Worm (Caenorhabditis elegans) whole organism, mixed stage, embryonic: ENCODE data around the gene K07C11.8.

Experiments used
- M03D4.4 ChIP-seq: sonication (generic microtip); optimal IDR thresholded peaks from 2 replicates; lab custom pipeline; 2017; ENCODE audit warnings: mild to moderate bottlenecking, missing genetic modification characterization, missing compliant biosample characterization
- bed-3 ChIP-seq: fragments of 200-800 bp; sonication (Bioruptor generic); optimal IDR thresholded peaks from 3 replicates; lab custom pipeline; 2018; ENCODE audit warnings: mild to moderate bottlenecking, missing genetic modification characterization, moderate library complexity, missing compliant biosample characterization
- blmp-1 ChIP-seq: fragments of 150-350 bp; optimal IDR thresholded peaks from 2 replicates; lab custom pipeline; 2014; ENCODE audit warnings: missing biosample characterization, missing genetic modification characterization
- ceh-43 ChIP-seq: fragments of 200-800 bp; sonication (Bioruptor generic); optimal IDR thresholded peaks from 2 replicates; lab custom pipeline; 2018; ENCODE audit warnings: mild to moderate bottlenecking, missing genetic modification characterization, moderate library complexity, missing compliant biosample characterization
- ces-1 ChIP-seq: fragments of 150-350 bp; optimal IDR thresholded peaks from 2 replicates; lab custom pipeline; 2014; ENCODE audit warnings: missing biosample characterization, missing genetic modification reagents, missing genetic modification characterization
- cnd-1 ChIP-seq: fragments of 200-800 bp; sonication (Bioruptor generic); optimal IDR thresholded peaks from 2 replicates; lab custom pipeline; 2018; ENCODE audit warnings: mild to moderate bottlenecking, missing genetic modification characterization, missing compliant biosample characterization
- drap-1 ChIP-seq: fragments of 200-800 bp; sonication (Bioruptor generic); optimal IDR thresholded peaks from 3 replicates; lab custom pipeline; 2018; ENCODE audit warnings: mild to moderate bottlenecking, missing genetic modification characterization, missing compliant biosample characterization
- elt-1 ChIP-seq: sonication (generic microtip); optimal IDR thresholded peaks from 2 replicates; lab custom pipeline; 2017; ENCODE audit warnings: missing genetic modification characterization, mild to moderate bottlenecking, missing compliant biosample characterization, antibody characterized with exemption, moderate library complexity, borderline replicate concordance; ENCODE audit not compliant: insufficient read depth
- elt-3 ChIP-seq: fragments of 150-350 bp; optimal IDR thresholded peaks from 2 replicates; lab custom pipeline; 2014; ENCODE audit warnings: missing biosample characterization, missing genetic modification characterization
- flh-1 ChIP-seq: fragments of 200-800 bp; sonication (Bioruptor generic); optimal IDR thresholded peaks from 2 replicates; lab custom pipeline; 2018; ENCODE audit warnings: mild to moderate bottlenecking, missing genetic modification characterization, moderate library complexity, missing compliant biosample characterization
- ham-2 ChIP-seq: fragments of 200-800 bp; sonication (Bioruptor generic); optimal IDR thresholded peaks from 2 replicates; lab custom pipeline; 2018; ENCODE audit warnings: mild to moderate bottlenecking, missing genetic modification characterization, missing compliant biosample characterization
- hlh-1 ChIP-seq: fragments of 150-350 bp; optimal IDR thresholded peaks from 2 replicates; lab custom pipeline; 2014; ENCODE audit warnings: missing biosample characterization, missing genetic modification reagents, missing genetic modification characterization
- lin-13 ChIP-seq: fragments of 150-350 bp; optimal IDR thresholded peaks from 2 replicates; lab custom pipeline; 2014; ENCODE audit warnings: missing biosample characterization, missing genetic modification characterization
- lin-32 ChIP-seq: fragments of 200-800 bp; sonication (Bioruptor generic); optimal IDR thresholded peaks from 2 replicates; lab custom pipeline; 2018; ENCODE audit warnings: mild to moderate bottlenecking, missing genetic modification characterization, missing compliant biosample characterization
- mab-5 ChIP-seq: fragments of 150-350 bp; optimal IDR thresholded peaks from 2 replicates; lab custom pipeline; 2014; ENCODE audit warnings: missing biosample characterization, missing genetic modification characterization
- mls-2 ChIP-seq: sonication (generic microtip); optimal IDR thresholded peaks from 2 replicates; lab custom pipeline; 2016; ENCODE audit warnings: mild to moderate bottlenecking, missing genetic modification characterization, moderate library complexity, missing compliant biosample characterization
- nhr-2 ChIP-seq: fragments of 150-350 bp; optimal IDR thresholded peaks from 2 replicates; lab custom pipeline; 2014; ENCODE audit warnings: missing biosample characterization, missing genetic modification characterization
- nhr-237 ChIP-seq: fragments of 150-350 bp; optimal IDR thresholded peaks from 2 replicates; lab custom pipeline; 2014; ENCODE audit warnings: missing biosample characterization, missing genetic modification characterization
- nhr-28 ChIP-seq: fragments of 150-350 bp; optimal IDR thresholded peaks from 2 replicates; lab custom pipeline; 2014; ENCODE audit warnings: missing biosample characterization, missing genetic modification characterization
- nhr-76 ChIP-seq: sonication (generic microtip); optimal IDR thresholded peaks from 2 replicates; lab custom pipeline; 2017; ENCODE audit warnings: missing biosample characterization, missing genetic modification characterization
- pha-4 ChIP-seq: fragments of 150-350 bp; optimal IDR thresholded peaks from 2 replicates; lab custom pipeline; 2018; ENCODE audit warnings: missing biosample characterization, missing genetic modification reagents, missing genetic modification characterization
- sem-2 ChIP-seq: fragments of 200-800 bp; sonication (Bioruptor generic); optimal IDR thresholded peaks from 2 replicates; lab custom pipeline; 2018; ENCODE audit warnings: mild to moderate bottlenecking, missing genetic modification characterization, missing compliant biosample characterization
- snpc-4 ChIP-seq: fragments of 150-350 bp; optimal IDR thresholded peaks from 2 replicates; lab custom pipeline; 2014; ENCODE audit warnings: missing biosample characterization, missing genetic modification characterization
- sptf-1 ChIP-seq: sonication (generic microtip); optimal IDR thresholded peaks from 2 replicates; lab custom pipeline; 2017; ENCODE audit warnings: mild to moderate bottlenecking, missing genetic modification characterization, moderate library complexity, missing compliant biosample characterization
- tbx-8 ChIP-seq: fragments of 200-800 bp; sonication (Bioruptor generic); optimal IDR thresholded peaks from 2 replicates; lab custom pipeline; 2018; ENCODE audit warnings: mild to moderate bottlenecking, missing genetic modification characterization, moderate library complexity, missing compliant biosample characterization
- unc-120 ChIP-seq: sonication (generic microtip); optimal IDR thresholded peaks from 2 replicates; lab custom pipeline; 2017; ENCODE audit warnings: missing genetic modification characterization, missing compliant biosample characterization; ENCODE audit not compliant: poor library complexity, severe bottlenecking
- unc-62 ChIP-seq: fragments of 150-350 bp; optimal IDR thresholded peaks from 2 replicates; lab custom pipeline; 2014; ENCODE audit warnings: missing biosample characterization, missing genetic modification reagents, missing genetic modification characterization

The K07C11.8 gene

DNA sequence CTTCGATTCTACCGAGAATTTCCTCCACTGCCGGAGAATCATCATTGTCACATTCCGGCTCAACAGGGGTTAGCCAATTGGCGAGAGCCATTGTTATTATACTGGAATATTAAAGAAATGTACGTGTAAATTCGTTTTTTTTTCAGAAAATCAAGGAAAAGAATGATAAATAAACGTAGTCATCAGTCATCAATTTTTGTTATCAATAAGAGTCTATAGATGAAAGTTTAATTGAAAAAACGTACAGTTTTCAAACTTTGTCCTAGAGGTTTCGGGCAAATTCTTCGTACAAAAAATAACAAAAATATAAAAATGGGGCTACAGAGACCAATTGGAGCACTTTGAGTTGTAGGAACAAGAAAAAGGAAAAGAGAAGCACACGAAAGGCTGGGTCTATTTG lies 18.7 kb downstream of the K07C11.8 start, which contains the start of gene F20D6.11:
Gene F20D6.11, minus strand, starts transcription at position 101 of the 400 bp plus-strand sequence.
- no peak for TF ChIP-seq nhr-2
- TF ChIP-seq M03D4.4 (tag; lab: Kevin White, UChicago), result no peak
- TF ChIP-seq lin-13 (tag; lab: Kevin White, UChicago), result no peak
- TF ChIP-seq hlh-1, result no peak
- TF ChIP-seq snpc-4 (tag; lab: Kevin White, UChicago), result no peak
- no peak for TF ChIP-seq nhr-76 (tag; lab: Kevin White, UChicago)
- no peak for TF ChIP-seq pha-4
- no peak for TF ChIP-seq ceh-43 (GFP tag; lab: Kevin White, UChicago)
- no peak for TF ChIP-seq nhr-237
- TF ChIP-seq ces-1 (GFP tag; lab: Kevin White, UChicago), result no peak
- TF ChIP-seq tbx-8, result no peak

ce11 chrV:8196993-8197392 lies 20.7 kb downstream of the K07C11.8 start:
- no peak for TF ChIP-seq sptf-1
- TF ChIP-seq lin-32, result no peak
- TF ChIP-seq nhr-76 (tag; lab: Kevin White, UChicago), result no peak
- TF ChIP-seq ham-2 (GFP tag; lab: Kevin White, UChicago), result no peak
- no peak for TF ChIP-seq cnd-1 (tag; lab: Kevin White, UChicago)
- TF ChIP-seq snpc-4 (tag; lab: Kevin White, UChicago), result no peak
- no peak for TF ChIP-seq elt-3 (tag; lab: Kevin White, UChicago)
- no peak for TF ChIP-seq flh-1 (GFP tag; lab: Kevin White, UChicago)

ce11 chrV:8195889-8196418 lies 21.7 kb downstream of the K07C11.8 start, which contains the start of gene F20D6.10:
Gene F20D6.10, minus strand, starts transcription at chrV:8195939.
- TF ChIP-seq unc-62 (peak; percentile 77), unc-120 (tag; lab: Kevin White, UChicago) (peak; percentile 62), hlh-1 (peak; percentile 91), pha-4 (no peak)

- TF ChIP-seq bed-3 (GFP tag; lab: Kevin White, UChicago), result no peak
- no peak for TF ChIP-seq unc-62
These were observed 27.3 kb downstream of the K07C11.8 start, which contains the start of gene F20D6.1 for ce11 chrV:8190430-8190829. Gene F20D6.1, plus strand, starts transcription at chrV:8190730.

DNA sequence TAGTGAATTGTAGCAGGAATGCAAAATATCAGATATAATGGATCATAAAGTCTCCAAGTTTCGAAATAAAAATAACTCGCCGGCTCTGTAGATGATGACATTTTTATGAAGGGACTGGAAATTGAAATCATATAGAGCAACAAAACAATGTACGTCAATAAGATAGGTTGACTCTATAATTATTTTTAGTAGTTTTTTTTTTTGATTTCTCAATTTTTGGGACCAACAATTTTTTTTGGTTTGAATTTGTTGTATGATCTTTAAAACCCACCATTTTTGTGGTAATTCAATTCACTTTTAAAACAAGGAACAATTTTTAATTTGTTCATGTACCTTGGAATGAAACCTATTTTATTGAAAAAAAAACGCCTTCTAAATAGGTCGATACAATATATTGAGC lies 27.7 kb downstream of the K07C11.8 start, which contains the start of gene F20D6.12:
Gene F20D6.12, minus strand, starts transcription at position 101 of the 400 bp plus-strand sequence.
- no peak for TF ChIP-seq blmp-1 (tag; lab: Kevin White, UChicago)
- no peak for TF ChIP-seq mab-5 (tag; lab: Kevin White, UChicago)
- TF ChIP-seq ceh-43 (GFP tag; lab: Kevin White, UChicago), result no peak
- no peak for TF ChIP-seq M03D4.4 (tag; lab: Kevin White, UChicago)
- TF ChIP-seq, all 35 proteins: peak for 0

DNA sequence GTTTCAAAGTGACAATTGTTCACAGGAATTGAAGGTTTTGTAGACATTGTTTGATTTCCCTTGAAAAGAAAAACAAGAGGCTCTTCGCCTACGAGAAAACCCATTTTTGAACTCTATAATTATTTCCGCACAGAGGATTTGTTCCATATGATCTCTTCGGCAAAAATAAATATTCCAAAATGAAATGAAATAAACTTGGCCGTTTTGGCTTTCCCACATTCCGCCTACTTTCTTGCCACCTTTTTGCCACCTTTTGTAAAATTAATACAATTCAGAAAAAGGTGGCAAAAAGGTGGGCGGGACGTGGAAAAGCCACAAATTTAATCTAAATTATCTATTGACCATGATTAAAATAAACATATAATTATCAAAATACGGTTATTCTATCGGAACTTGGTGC lies 29.3 kb downstream of the K07C11.8 start, which contains the start of gene F20D6.15:
Gene F20D6.15, minus strand, starts transcription at position 47 of the 400 bp plus-strand sequence.
- TF ChIP-seq mls-2 (tag; lab: Kevin White, UChicago) (no peak), nhr-28 (tag; lab: Kevin White, UChicago) (no peak), ces-1 (GFP tag; lab: Kevin White, UChicago) (no peak), drap-1 (no peak), elt-1 (no peak)
- TF ChIP-seq, all 35 proteins: peak for 0

DNA sequence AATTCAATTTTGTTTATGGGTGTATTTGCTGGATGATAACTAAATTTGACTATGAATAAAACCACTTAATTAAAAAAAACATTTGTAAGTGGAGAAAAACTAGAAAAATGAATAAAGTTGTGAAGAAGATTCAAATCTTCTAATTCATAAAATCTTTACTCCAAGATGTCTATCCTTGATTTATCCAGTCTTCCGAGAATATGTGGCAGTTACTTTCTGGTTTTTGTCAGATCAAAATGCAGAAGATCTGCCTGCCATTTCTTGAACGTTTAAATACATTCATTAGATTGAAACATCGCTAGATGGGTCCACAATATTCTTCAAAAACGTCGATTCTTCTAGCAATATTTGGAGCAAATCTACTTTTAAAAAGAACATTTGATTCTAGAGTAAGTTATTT lies 31.9 kb downstream of the K07C11.8 start, which contains the start of gene F20D6.2:
Gene F20D6.2, plus strand, starts transcription at position 301 of the 400 bp plus-strand sequence.
- no peak for TF ChIP-seq ceh-43 (GFP tag; lab: Kevin White, UChicago)
- TF ChIP-seq pha-4, result no peak
- no peak for TF ChIP-seq mab-5 (tag; lab: Kevin White, UChicago)
- no peak for TF ChIP-seq ham-2 (GFP tag; lab: Kevin White, UChicago)
- TF ChIP-seq elt-3 (tag; lab: Kevin White, UChicago), result no peak
- TF ChIP-seq sem-2 (GFP tag; lab: Kevin White, UChicago), result no peak
- TF ChIP-seq cnd-1 (tag; lab: Kevin White, UChicago), result no peak
